Fruit fly (Drosophila melanogaster) whole organism, pupa: ENCODE measurements around the gene CG34251.

Experiments used
- CG15710 ChIP-seq: fragments of 200-800 bp; sonication (Bioruptor generic); optimal IDR thresholded peaks from 2 replicates; lab custom pipeline; 2018; ENCODE audit warnings: missing biosample characterization, mild to moderate bottlenecking, missing genetic modification characterization, moderate library complexity
- CG32121 ChIP-seq: fragments of 200-800 bp; sonication (Bioruptor generic); IDR thresholded peaks from 2 replicates; pipeline ENCODE4 v1.3.6; 2022; ENCODE audit warnings: missing biosample characterization, missing genetic modification characterization
- CG34367 ChIP-seq: fragments of 200-800 bp; sonication (Bioruptor generic); optimal IDR thresholded peaks from 2 replicates; lab custom pipeline; 2018; ENCODE audit warnings: missing biosample characterization, mild to moderate bottlenecking, missing genetic modification characterization
- CG4496 ChIP-seq: fragments of 200-800 bp; sonication (Bioruptor generic); IDR thresholded peaks from 3 replicates; pipeline ENCODE4 v1.3.6; 2022; ENCODE audit warnings: missing biosample characterization, missing genetic modification characterization
- CG8301 ChIP-seq: fragments of 200-800 bp; sonication (Bioruptor generic); optimal IDR thresholded peaks from 2 replicates; lab custom pipeline; 2018; ENCODE audit warnings: missing biosample characterization, mild to moderate bottlenecking, missing genetic modification characterization
- Pif1A ChIP-seq: fragments of 200-800 bp; sonication (Bioruptor generic); optimal IDR thresholded peaks from 3 replicates; lab custom pipeline; 2016; ENCODE audit warnings: missing biosample characterization, missing genetic modification characterization

DNA sequence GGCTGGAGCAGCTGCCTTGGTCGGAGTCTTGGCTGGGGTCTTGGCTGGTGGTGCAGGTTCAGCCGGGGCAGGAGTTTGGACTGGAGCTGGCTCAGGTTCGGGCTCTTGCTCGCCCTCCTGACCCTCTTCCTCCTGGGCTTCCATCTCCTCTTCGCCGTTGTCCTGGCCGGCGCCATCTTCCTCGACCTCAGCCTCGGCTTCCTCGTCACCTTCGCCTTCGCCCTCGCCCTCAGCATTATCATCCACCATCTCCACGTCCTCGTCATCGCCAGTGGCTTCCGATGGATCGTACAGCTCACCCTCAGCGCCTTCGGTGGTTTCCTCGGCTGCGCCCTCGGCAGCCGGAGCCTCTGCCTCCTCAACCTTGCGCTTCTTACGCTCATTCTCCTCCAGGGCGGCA lies 32.8 kb upstream of the CG34251 start:
- TF ChIP-seq Pif1A (GFP tag; lab: Kevin White, UChicago) (no peak), CG32121 (GFP tag; lab: Robert Waterston, UW) (no peak), CG34367 (no peak), CG15710 (tag; lab: Kevin White, UChicago) (no peak), CG8301 (no peak), CG4496 (GFP tag; lab: Robert Waterston, UW) (no peak)
